Fruit fly (Drosophila melanogaster) whole organism, embryonic: ENCODE measurements around the gene CG15353.

ENCODE experiments used
- Asciz ChIP-seq: fragments of 200-800 bp; sonication (Bioruptor generic); optimal IDR thresholded peaks from 2 replicates; lab custom pipeline; 2017; ENCODE audit warnings: missing biosample characterization, mild to moderate bottlenecking, missing genetic modification characterization, missing genetic modification reagents
- Atf6 ChIP-seq: fragments of 200-800 bp; sonication (Bioruptor generic); IDR thresholded peaks from 2 replicates; pipeline ENCODE4 v1.3.6; 2022; ENCODE audit warnings: missing biosample characterization, missing genetic modification characterization
- CG11093 ChIP-seq: fragments of 200-800 bp; sonication (Bioruptor generic); IDR thresholded peaks from 3 replicates; pipeline ENCODE4 v1.3.6; 2022; ENCODE audit warnings: missing biosample characterization, missing genetic modification characterization
- CG11456 ChIP-seq: fragments of 200-800 bp; sonication (Bioruptor generic); IDR thresholded peaks from 3 replicates; pipeline ENCODE4 v1.3.6; 2022; ENCODE audit warnings: missing biosample characterization, missing genetic modification characterization
- CG11504 ChIP-seq: fragments of 200-800 bp; sonication (Bioruptor generic); optimal IDR thresholded peaks from 3 replicates; lab custom pipeline; 2019; ENCODE audit warnings: missing biosample characterization, mild to moderate bottlenecking, missing genetic modification characterization, moderate library complexity
- CG11560 ChIP-seq: fragments of 200-800 bp; sonication (Bioruptor generic); IDR thresholded peaks from 3 replicates; pipeline ENCODE4 v1.3.6; 2022; ENCODE audit warnings: missing biosample characterization, missing genetic modification characterization
- CG11695 ChIP-seq: fragments of 200-800 bp; sonication (Bioruptor generic); IDR thresholded peaks from 3 replicates; pipeline ENCODE4 v1.3.6; 2022; ENCODE audit warnings: missing biosample characterization, missing genetic modification characterization
- CG15514 ChIP-seq: fragments of 200-800 bp; sonication (Bioruptor generic); optimal IDR thresholded peaks from 3 replicates; lab custom pipeline; 2017; ENCODE audit warnings: missing biosample characterization, missing genetic modification characterization, mild to moderate bottlenecking, moderate library complexity, missing genetic modification reagents
- CG2889 ChIP-seq: fragments of 200-800 bp; sonication (Bioruptor generic); IDR thresholded peaks from 3 replicates; pipeline ENCODE4 v1.3.6; 2022; ENCODE audit warnings: missing biosample characterization, missing genetic modification characterization
- CG30431 ChIP-seq: fragments of 200-800 bp; sonication (Bioruptor generic); optimal IDR thresholded peaks from 2 replicates; lab custom pipeline; 2017; ENCODE audit warnings: missing biosample characterization, missing genetic modification characterization
- CG32532 ChIP-seq: fragments of 200-800 bp; sonication (Bioruptor generic); IDR thresholded peaks from 2 replicates; pipeline ENCODE4 v1.3.6; 2022; ENCODE audit warnings: missing biosample characterization, missing genetic modification characterization
- CG42726 ChIP-seq: fragments of 200-800 bp; sonication (Bioruptor generic); IDR thresholded peaks from 2 replicates; pipeline ENCODE4 v1.3.6; 2022; ENCODE audit warnings: missing biosample characterization, missing genetic modification characterization; ENCODE audit not compliant: partially characterized antibody
- CG43689 ChIP-seq: fragments of 200-800 bp; sonication (Bioruptor generic); IDR thresholded peaks from 2 replicates; pipeline ENCODE4 v1.3.6; 2022; ENCODE audit warnings: missing biosample characterization, missing genetic modification characterization
- CG4730 ChIP-seq: fragments of 200-800 bp; sonication (Bioruptor generic); IDR thresholded peaks from 2 replicates; pipeline ENCODE4 v1.3.6; 2022; ENCODE audit warnings: missing biosample characterization, missing genetic modification characterization
- CG7839 ChIP-seq: fragments of 200-800 bp; sonication (Bioruptor generic); optimal IDR thresholded peaks from 3 replicates; lab custom pipeline; 2018; ENCODE audit warnings: missing biosample characterization, mild to moderate bottlenecking, missing genetic modification characterization, moderate library complexity
- CG7928 ChIP-seq: fragments of 200-800 bp; sonication (Bioruptor generic); optimal IDR thresholded peaks from 2 replicates; lab custom pipeline; 2017; ENCODE audit warnings: missing biosample characterization, mild to moderate bottlenecking, missing genetic modification characterization
- CG9932 ChIP-seq: fragments of 200-800 bp; sonication (Bioruptor generic); IDR thresholded peaks from 2 replicates; pipeline ENCODE4 v1.3.6; 2022; ENCODE audit warnings: missing biosample characterization, missing genetic modification characterization
- Chrac-16 ChIP-seq: fragments of 200-800 bp; sonication (Bioruptor generic); optimal IDR thresholded peaks from 3 replicates; lab custom pipeline; 2016; ENCODE audit warnings: missing biosample characterization, missing genetic modification characterization
- Fer2 ChIP-seq: fragments of 200-800 bp; sonication (Bioruptor generic); optimal IDR thresholded peaks from 2 replicates; lab custom pipeline; 2018; ENCODE audit warnings: missing biosample characterization, mild to moderate bottlenecking, missing genetic modification characterization, moderate library complexity
- Hmr ChIP-seq: fragments of 200-800 bp; sonication (Bioruptor generic); optimal IDR thresholded peaks from 3 replicates; lab custom pipeline; 2017; ENCODE audit warnings: mild to moderate bottlenecking, missing biosample characterization, missing genetic modification reagents, missing genetic modification characterization
- Hr78 ChIP-seq, 2 experiments: fragments of 200-800 bp in 1 of 2; fragments of >200 bp in 1 of 2; sonication (Bioruptor generic) in 1 of 2; optimal IDR thresholded peaks; 2 replicates each; lab custom pipeline; 2017 to 2019; ENCODE audit warnings: missing biosample characterization in 2 of 2, missing genetic modification characterization in 2 of 2, mild to moderate bottlenecking in 1 of 2, moderate library complexity in 1 of 2
- Hsf ChIP-seq: fragments of 200-800 bp; sonication (Bioruptor generic); optimal IDR thresholded peaks from 3 replicates; lab custom pipeline; 2016; ENCODE audit warnings: missing biosample characterization, missing genetic modification characterization
- Meics ChIP-seq: fragments of 200-800 bp; sonication (Bioruptor generic); optimal IDR thresholded peaks from 2 replicates; lab custom pipeline; 2017; ENCODE audit warnings: missing biosample characterization, mild to moderate bottlenecking, missing genetic modification characterization
- Nf-YB ChIP-seq: fragments of 200-800 bp; sonication (Bioruptor generic); optimal IDR thresholded peaks from 3 replicates; lab custom pipeline; 2019; ENCODE audit warnings: missing biosample characterization, mild to moderate bottlenecking, missing genetic modification characterization, moderate library complexity
- Optix ChIP-seq: fragments of 200-800 bp; sonication (Bioruptor generic); IDR thresholded peaks from 3 replicates; pipeline ENCODE4 v1.3.6; 2022; ENCODE audit warnings: missing biosample characterization, missing genetic modification characterization
- Scr ChIP-seq: fragments of 200-800 bp; sonication (Bioruptor generic); IDR thresholded peaks from 2 replicates; pipeline ENCODE4 v1.3.6; 2022; ENCODE audit warnings: missing biosample characterization, missing genetic modification characterization; ENCODE audit not compliant: partially characterized antibody
- TFAM ChIP-seq: fragments of 200-800 bp; sonication (Bioruptor generic); optimal IDR thresholded peaks from 2 replicates; lab custom pipeline; 2017; ENCODE audit warnings: missing biosample characterization, missing genetic modification characterization, inconsistent platforms
- Xrp1 ChIP-seq: fragments of 200-800 bp; sonication (Bioruptor generic); IDR thresholded peaks from 2 replicates; pipeline ENCODE4 v1.3.6; 2022; ENCODE audit warnings: missing biosample characterization, missing genetic modification characterization
- al ChIP-seq: fragments of 200-800 bp; sonication (Bioruptor generic); IDR thresholded peaks from 2 replicates; pipeline ENCODE4 v1.3.6; 2022; ENCODE audit warnings: missing biosample characterization, missing genetic modification characterization
- caup ChIP-seq: fragments of 200-800 bp; sonication (Bioruptor generic); optimal IDR thresholded peaks from 3 replicates; lab custom pipeline; 2017; ENCODE audit warnings: missing biosample characterization, mild to moderate bottlenecking, missing genetic modification characterization, moderate library complexity; ENCODE audit not compliant: severe bottlenecking
- cg ChIP-seq: fragments of 200-800 bp; sonication (Bioruptor generic); optimal IDR thresholded peaks from 3 replicates; lab custom pipeline; 2019; ENCODE audit warnings: missing biosample characterization, mild to moderate bottlenecking, missing genetic modification characterization, moderate library complexity
- chn ChIP-seq: fragments of 200-800 bp; sonication (Bioruptor generic); optimal IDR thresholded peaks from 2 replicates; lab custom pipeline; 2016; ENCODE audit warnings: missing biosample characterization, missing genetic modification characterization
- crc ChIP-seq: fragments of 200-800 bp; sonication (Bioruptor generic); optimal IDR thresholded peaks from 2 replicates; lab custom pipeline; 2016; ENCODE audit warnings: missing biosample characterization, missing genetic modification characterization
- cwo ChIP-seq: fragments of 200-800 bp; sonication (Bioruptor generic); optimal IDR thresholded peaks from 3 replicates; lab custom pipeline; 2017; ENCODE audit warnings: missing biosample characterization, missing genetic modification characterization, mild to moderate bottlenecking, moderate library complexity, missing genetic modification reagents
- danr ChIP-seq: fragments of 200-800 bp; sonication (Bioruptor generic); IDR thresholded peaks from 2 replicates; pipeline ENCODE4 v1.3.6; 2022; ENCODE audit warnings: missing biosample characterization, missing genetic modification characterization
- dati ChIP-seq: fragments of 200-800 bp; sonication (Bioruptor generic); IDR thresholded peaks from 2 replicates; pipeline ENCODE4 v1.3.6; 2022; ENCODE audit warnings: missing biosample characterization, missing genetic modification characterization
- fd102C ChIP-seq: fragments of 200-800 bp; sonication (Bioruptor generic); optimal IDR thresholded peaks from 2 replicates; lab custom pipeline; 2018; ENCODE audit warnings: missing biosample characterization, mild to moderate bottlenecking, missing genetic modification characterization, moderate library complexity
- ind ChIP-seq: fragments of 200-800 bp; sonication (Bioruptor generic); optimal IDR thresholded peaks from 3 replicates; lab custom pipeline; 2016; ENCODE audit warnings: missing biosample characterization, missing genetic modification characterization
- lov ChIP-seq, 2 experiments: fragments of 200-800 bp in 1 of 2; fragments of >200 bp in 1 of 2; sonication (Bioruptor generic) in 1 of 2; IDR thresholded peaks in 1 of 2; optimal IDR thresholded peaks in 1 of 2; 2 replicates in 1 of 2; 3 replicates in 1 of 2; pipeline versions ENCODE4 v1.3.6 to Lab custom; 2017 to 2022; ENCODE audit warnings: missing biosample characterization in 1 of 2, missing genetic modification characterization in 1 of 2
- luna ChIP-seq: fragments of 200-800 bp; sonication (Bioruptor generic); optimal IDR thresholded peaks from 2 replicates; lab custom pipeline; 2016; ENCODE audit warnings: missing biosample characterization, missing genetic modification characterization
- nom ChIP-seq: fragments of 200-800 bp; sonication (Bioruptor generic); optimal IDR thresholded peaks from 2 replicates; lab custom pipeline; 2017; ENCODE audit warnings: missing biosample characterization, missing genetic modification characterization, mild to moderate bottlenecking, moderate library complexity, missing genetic modification reagents
- ro ChIP-seq: fragments of 200-800 bp; sonication (Bioruptor generic); IDR thresholded peaks from 2 replicates; pipeline ENCODE4 v1.3.6; 2022; ENCODE audit warnings: missing biosample characterization, missing genetic modification characterization
- sim ChIP-seq: fragments of 200-800 bp; sonication (Bioruptor generic); IDR thresholded peaks from 2 replicates; pipeline ENCODE4 v1.3.6; 2022; ENCODE audit warnings: missing biosample characterization, missing genetic modification characterization
- sisA ChIP-seq: fragments of 200-800 bp; sonication (Bioruptor generic); IDR thresholded peaks from 2 replicates; pipeline ENCODE4 v1.3.6; 2022; ENCODE audit warnings: missing biosample characterization, missing genetic modification characterization
- sna ChIP-seq: fragments of 200-800 bp; sonication (Bioruptor generic); IDR thresholded peaks from 2 replicates; pipeline ENCODE4 v1.3.6; 2022; ENCODE audit warnings: missing biosample characterization, missing genetic modification characterization; ENCODE audit not compliant: partially characterized antibody
- sr ChIP-seq: fragments of 200-800 bp; sonication (Bioruptor generic); IDR thresholded peaks from 3 replicates; pipeline ENCODE4 v1.3.6; 2022; ENCODE audit warnings: missing biosample characterization, missing genetic modification characterization
- zfh2 ChIP-seq: fragments of 200-800 bp; sonication (Bioruptor generic); optimal IDR thresholded peaks from 2 replicates; lab custom pipeline; 2016; ENCODE audit warnings: missing biosample characterization, missing genetic modification characterization

The CG15353 gene

DNA sequence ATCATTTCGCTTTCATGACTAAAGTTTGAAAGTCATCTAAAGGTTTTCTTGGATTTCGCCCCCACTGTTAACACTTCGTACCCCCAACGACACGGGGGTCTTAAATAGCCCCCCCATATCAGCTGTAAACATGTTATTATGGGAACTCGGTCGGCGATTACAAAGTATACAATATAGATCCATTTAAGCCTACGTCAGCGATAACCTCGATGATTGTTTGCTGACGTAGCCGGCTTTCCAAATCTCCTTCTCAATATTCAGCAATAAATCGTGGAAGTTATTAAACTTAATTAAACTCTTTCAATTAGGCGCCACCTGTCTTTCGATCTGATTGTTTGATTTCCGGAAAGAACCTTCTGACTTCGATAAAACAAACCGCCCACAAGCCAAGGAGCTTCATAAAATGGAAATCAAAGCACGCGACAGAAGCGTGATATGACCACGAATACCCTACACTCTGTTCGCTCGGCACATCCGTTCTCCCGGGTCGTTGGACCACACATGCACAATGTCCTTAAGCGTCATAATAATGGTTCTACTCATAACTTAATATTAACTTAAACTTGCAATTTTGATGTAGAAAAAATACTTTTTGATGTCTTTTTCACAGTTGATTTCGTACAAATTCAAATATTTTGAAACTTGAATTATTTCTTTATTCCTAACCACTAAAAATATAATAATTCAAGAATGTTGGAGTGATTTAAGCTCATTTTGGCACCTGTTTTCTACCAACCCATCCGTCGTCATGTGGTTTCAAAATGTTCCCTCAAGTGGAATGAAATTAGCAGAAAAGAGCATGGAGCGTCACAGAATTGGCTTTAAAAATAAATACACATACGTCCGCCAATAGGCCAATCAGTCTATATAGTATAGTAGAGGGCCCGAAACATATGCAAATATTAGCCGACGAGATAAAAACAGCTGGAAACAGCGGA, 20.4 kb downstream of the CG15353 start (continued):
- TF ChIP-seq sr (GFP tag; lab: Robert Waterston, UW) (peak; percentile 28; the same call in 1 of the 3 replicates), lov (optimal IDR thresholded peaks at IDR 0.05; lab: Kevin White, UChicago) (no peak), lov (GFP tag; IDR thresholded peaks at IDR 0.05; lab: Robert Waterston, UW) (no peak), sim (GFP tag; lab: Robert Waterston, UW) (no peak), luna (GFP tag; lab: Kevin White, UChicago) (no peak), CG11695 (peak; percentile 47; the same call in 1 of the 3 replicates), sna (no peak), CG11504 (tag; lab: Kevin White, UChicago) (peak; percentile 72), al (GFP tag; lab: Robert Waterston, UW) (peak; percentile 51; the same call in 1 of the 2 replicates), dati (GFP tag; lab: Robert Waterston, UW) (no peak), cg (GFP tag; lab: Kevin White, UChicago) (no peak), Xrp1 (GFP tag; lab: Robert Waterston, UW) (peak; percentile 49; the same call in 1 of the 2 replicates), CG7839 (peak; percentile 60), CG30431 (GFP tag; lab: Kevin White, UChicago) (peak; percentile 13), CG4730 (no peak), Chrac-16 (GFP tag; lab: Kevin White, UChicago) (peak; percentile 25), CG2889 (no peak), fd102C (no peak), cwo (GFP tag; lab: Kevin White, UChicago) (peak; percentile 95), Atf6 (GFP tag; lab: Robert Waterston, UW) (0 out of 2 replicates have a peak, but pooled peaks have one; percentile 43), CG43689 (GFP tag; lab: Robert Waterston, UW) (no peak), ro (GFP tag; lab: Robert Waterston, UW) (no peak), TFAM (GFP tag; lab: Kevin White, UChicago) (no peak), Hmr (peak; percentile 73), Meics (GFP tag; lab: Kevin White, UChicago) (peak; percentile 80), CG32532 (GFP tag; lab: Robert Waterston, UW) (peak; percentile 82), Optix (no peak), chn (no peak), Hsf (GFP tag; lab: Kevin White, UChicago) (peak; percentile 50), CG15514 (GFP tag; lab: Kevin White, UChicago) (peak; percentile 10), CG7928 (GFP tag; lab: Kevin White, UChicago) (peak; percentile 30), zfh2 (GFP tag; lab: Kevin White, UChicago) (peak; percentile 77), Nf-YB (GFP tag; lab: Kevin White, UChicago) (no peak), Scr (no peak), CG11456 (GFP tag; lab: Robert Waterston, UW) (peak; percentile 75; the same call in 2 of the 3 replicates), ind (GFP tag; lab: Kevin White, UChicago) (peak; percentile 51), CG11560 (tag; lab: Robert Waterston, UW) (0 out of 3 replicates have a peak, but pooled peaks have one; percentile 45), CG42726 (GFP tag; lab: Robert Waterston, UW) (no peak), caup (GFP tag; lab: Kevin White, UChicago) (peak; percentile 67), Asciz (GFP tag; lab: Kevin White, UChicago) (peak; percentile 39), Fer2 (peak; percentile 25), sisA (GFP tag; lab: Robert Waterston, UW) (peak; percentile 39; the same call in 1 of the 2 replicates), nom (GFP tag; lab: Kevin White, UChicago) (no peak), danr (GFP tag; lab: Robert Waterston, UW) (peak; percentile 31; the same call in 1 of the 2 replicates), CG9932 (GFP tag; lab: Robert Waterston, UW) (peak; percentile 75), Hr78 (GFP tag; optimal IDR thresholded peaks at IDR 0.05; lab: Kevin White, UChicago) (peak in 1 of 2 experiments; percentile 94), CG11093 (GFP tag; lab: Robert Waterston, UW) (no peak), crc (GFP tag; lab: Kevin White, UChicago) (no peak)
